Worm (Caenorhabditis elegans) whole organism, early embryonic: ENCODE measurements around the gene D2045.7.

ENCODE experiments used
- ama-1 ChIP-seq: fragments of 150-350 bp; optimal IDR thresholded peaks from 2 replicates; lab custom pipeline; 2014
- flt-1 ChIP-seq: fragments of 200-800 bp; sonication (Bioruptor generic); IDR thresholded peaks from 2 replicates; pipeline ENCODE4 v1.3.6; 2022; ENCODE audit warnings: missing genetic modification characterization, missing compliant biosample characterization
- hmbx-1 ChIP-seq: sonication (generic microtip); optimal IDR thresholded peaks from 2 replicates; lab custom pipeline; 2016; ENCODE audit warnings: mild to moderate bottlenecking, missing genetic modification characterization, missing compliant biosample characterization
- tbx-37 ChIP-seq: fragments of 200-800 bp; sonication (Bioruptor generic); conservative IDR thresholded peaks from 2 replicates; pipeline ENCODE4 v1.3.6; 2022; ENCODE audit warnings: missing genetic modification reagents, missing genetic modification characterization, missing compliant biosample characterization
- tra-4 ChIP-seq: sonication (generic microtip); optimal IDR thresholded peaks from 2 replicates; lab custom pipeline; 2017; ENCODE audit warnings: missing genetic modification characterization, missing compliant biosample characterization

DNA sequence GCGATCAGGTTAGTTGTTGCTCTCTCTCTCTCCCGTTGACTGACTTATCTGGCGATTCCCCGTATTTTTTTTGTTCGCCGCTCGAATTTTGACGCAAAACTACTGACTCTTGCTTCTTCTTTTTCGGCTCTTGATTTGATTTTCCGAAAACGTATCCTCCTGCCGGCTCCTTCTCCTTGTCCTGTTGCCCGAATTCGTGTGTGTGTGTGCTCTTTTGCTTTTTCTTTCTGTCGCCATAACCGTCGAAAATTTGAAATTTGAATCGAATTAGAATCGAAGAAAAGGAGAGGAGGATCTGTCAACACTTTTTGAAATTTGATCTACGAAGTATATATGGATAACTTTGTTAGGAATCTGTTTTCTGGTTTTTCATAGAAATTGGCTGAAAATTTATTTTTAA lies 33.3 kb downstream of the D2045.7 start:
- no peak for TF ChIP-seq tra-4 (tag; lab: Kevin White, UChicago)
- no peak for TF ChIP-seq hmbx-1 (tag; lab: Kevin White, UChicago)
- no peak for TF ChIP-seq ama-1 (lab: Kevin White, UChicago)
- no peak for TF ChIP-seq flt-1 (GFP tag; lab: Robert Waterston, UW)
- no peak for TF ChIP-seq tbx-37 (GFP tag; lab: Robert Waterston, UW)
